Fruit fly (Drosophila melanogaster): ENCODE measurements around the gene SpdS.

- TF ChIP-seq CG9139 (GFP tag; optimal IDR thresholded peaks at IDR 0.05): no peak
- TF ChIP-seq achi (GFP tag; optimal IDR thresholded peaks at IDR 0.05): peak; percentile 46
- no peak for TF ChIP-seq fd85E (GFP tag; optimal IDR thresholded peaks at IDR 0.05)
- no peak for TF ChIP-seq salr (GFP tag; optimal IDR thresholded peaks at IDR 0.05)
- peak; percentile 42 for TF ChIP-seq vri (GFP tag; optimal IDR thresholded peaks at IDR 0.05)
- peak; percentile 23 for TF ChIP-seq net (GFP tag; optimal IDR thresholded peaks at IDR 0.05)
- TF ChIP-seq Eip75B (GFP tag; optimal IDR thresholded peaks at IDR 0.05): peak; percentile 69
- TF ChIP-seq fd59A (GFP tag; optimal IDR thresholded peaks at IDR 0.05): no peak
- peak; percentile 62 for TF ChIP-seq pdm3 (GFP tag; optimal IDR thresholded peaks at IDR 0.05)
- TF ChIP-seq dac (GFP tag; optimal IDR thresholded peaks at IDR 0.05): no peak
- peak; percentile 59 for TF ChIP-seq CG3032 (tag; optimal IDR thresholded peaks at IDR 0.05)
- peak; percentile 62; the same call in 2 of the 3 replicates for TF ChIP-seq eg (GFP tag; IDR thresholded peaks at IDR 0.05)
Observed at dm6 chr3R:9586663-9587248, 44.7 kb upstream of the SpdS start, which contains the start of gene P58IPK.

Data from whole organism, prepupa.